Worm (Caenorhabditis elegans): ENCODE measurements around the gene htas-1.

- TF ChIP-seq elt-3 (tag; optimal IDR thresholded peaks at IDR 0.05) = no peak
- no peak for TF ChIP-seq nhr-76 (tag; optimal IDR thresholded peaks at IDR 0.05)
- no peak for TF ChIP-seq bed-3 (GFP tag; optimal IDR thresholded peaks at IDR 0.05)
Measured at ce11 chrIV:9634848-9635247, 48.5 kb downstream of the htas-1 start, which contains the start of gene mca-1.

Measured in whole organism, mixed stage, embryonic.